Worm (Caenorhabditis elegans): Measurements from ENCODE around the gene lips-11.

- TF ChIP-seq unc-62 (GFP tag; optimal IDR thresholded peaks at IDR 0.05) (no peak), egl-27 (tag; optimal IDR thresholded peaks at IDR 0.05) (no peak)
Observed at ce11 chrII:1090743-1091142, 20.1 kb downstream of the lips-11 start.

Measured in whole organism, L1 larva.